Worm (Caenorhabditis elegans) whole organism, L4 larva: Measurements from ENCODE around the gene twk-23.

Source experiments
- D1046.2 ChIP-seq: fragments of 200-800 bp; sonication (Bioruptor generic); IDR thresholded peaks from 2 replicates; pipeline ENCODE4 v1.3.6; 2022; ENCODE audit warnings: missing genetic modification characterization, missing compliant biosample characterization
- T26A8.4 ChIP-seq: fragments of 200-800 bp; sonication (Bioruptor generic); IDR thresholded peaks from 2 replicates; pipeline ENCODE4 v1.3.6; 2022; ENCODE audit warnings: missing genetic modification characterization, missing compliant biosample characterization
- Y48G9A.11 ChIP-seq: fragments of 200-800 bp; sonication (Bioruptor generic); IDR thresholded peaks from 2 replicates; pipeline ENCODE4 v1.3.6; 2022; ENCODE audit warnings: missing genetic modification reagents, missing genetic modification characterization, missing compliant biosample characterization
- aha-1 ChIP-seq: fragments of 150-350 bp; peaks from one replicate; lab custom pipeline; 2014; ENCODE audit warnings: missing biosample characterization, missing genetic modification characterization
- ceh-20 ChIP-seq: fragments of 200-800 bp; sonication (Bioruptor generic); IDR thresholded peaks from 2 replicates; pipeline ENCODE4 v1.3.6; 2022; ENCODE audit warnings: missing genetic modification reagents, missing genetic modification characterization, missing compliant biosample characterization
- ceh-28 ChIP-seq: fragments of 150-350 bp; optimal IDR thresholded peaks from 2 replicates; lab custom pipeline; 2014; ENCODE audit warnings: missing biosample characterization, missing genetic modification reagents, missing genetic modification characterization
- ceh-44 ChIP-seq: fragments of 200-800 bp; sonication (Bioruptor generic); IDR thresholded peaks from 2 replicates; pipeline ENCODE4 v1.3.6; 2022; ENCODE audit warnings: missing genetic modification reagents, missing genetic modification characterization, missing compliant biosample characterization
- daf-16 ChIP-seq, 3 experiments: sonication (generic microtip); optimal IDR thresholded peaks; 2 replicates each; lab custom pipeline; 2016 to 2017; ENCODE audit warnings: missing genetic modification characterization in 3 of 3, missing genetic modification reagents in 3 of 3, mild to moderate bottlenecking in 2 of 3, missing compliant biosample characterization in 2 of 3, missing biosample characterization in 1 of 3, moderate library complexity in 1 of 3
- dmd-6 ChIP-seq: fragments of 200-800 bp; sonication (Bioruptor generic); IDR thresholded peaks from 2 replicates; pipeline ENCODE4 v1.3.6; 2022; ENCODE audit warnings: missing genetic modification reagents, missing genetic modification characterization, missing compliant biosample characterization
- dve-1 ChIP-seq: sonication (generic microtip); optimal IDR thresholded peaks from 2 replicates; lab custom pipeline; 2017; ENCODE audit warnings: antibody characterized with exemption, mild to moderate bottlenecking, missing genetic modification characterization, missing compliant biosample characterization; ENCODE audit not compliant: insufficient read depth
- egl-27 ChIP-seq: sonication (generic microtip); optimal IDR thresholded peaks from 3 replicates; lab custom pipeline; 2017; ENCODE audit warnings: missing biosample characterization, missing genetic modification reagents, missing genetic modification characterization
- egl-43 ChIP-seq: fragments of 200-800 bp; sonication (Bioruptor generic); IDR thresholded peaks from 2 replicates; pipeline ENCODE4 v1.3.6; 2022; ENCODE audit warnings: missing genetic modification reagents, missing genetic modification characterization, missing compliant biosample characterization
- hlh-11 ChIP-seq: fragments of 200-800 bp; sonication (Bioruptor generic); optimal IDR thresholded peaks from 2 replicates; lab custom pipeline; 2018; ENCODE audit warnings: mild to moderate bottlenecking, missing genetic modification characterization, missing compliant biosample characterization
- lin-1 ChIP-seq: fragments of 200-800 bp; sonication (Bioruptor generic); IDR thresholded peaks from 2 replicates; pipeline ENCODE4 v1.3.6; 2022; ENCODE audit warnings: missing genetic modification reagents, missing genetic modification characterization, missing compliant biosample characterization
- lin-29 ChIP-seq: fragments of 200-800 bp; sonication (Bioruptor generic); IDR thresholded peaks from 2 replicates; pipeline ENCODE4 v1.3.6; 2022; ENCODE audit warnings: missing genetic modification reagents, missing genetic modification characterization, missing compliant biosample characterization
- lin-38 ChIP-seq: fragments of 200-800 bp; sonication (Bioruptor generic); IDR thresholded peaks from 2 replicates; pipeline ENCODE4 v1.3.6; 2022; ENCODE audit warnings: missing genetic modification reagents, missing genetic modification characterization, missing compliant biosample characterization
- lin-39 ChIP-seq: fragments of 150-350 bp; optimal IDR thresholded peaks from 2 replicates; lab custom pipeline; 2014; ENCODE audit warnings: missing biosample characterization, missing genetic modification reagents, missing genetic modification characterization
- lsy-2 ChIP-seq, 2 experiments: fragments of 150-350 bp in 1 of 2; sonication (generic microtip) in 1 of 2; optimal IDR thresholded peaks; 2 replicates each; lab custom pipeline; 2014 to 2017; ENCODE audit warnings: missing biosample characterization in 2 of 2, missing genetic modification characterization in 2 of 2
- mdl-1 ChIP-seq, 2 experiments: fragments of 150-350 bp in 1 of 2; sonication (generic microtip) in 1 of 2; optimal IDR thresholded peaks; 2 replicates each; lab custom pipeline; 2014 to 2017; ENCODE audit warnings: missing biosample characterization in 2 of 2, missing genetic modification characterization in 2 of 2
- mep-1 ChIP-seq: fragments of 150-350 bp; sonication (generic microtip); optimal IDR thresholded peaks from 3 replicates; lab custom pipeline; 2014; ENCODE audit warnings: missing biosample characterization, missing genetic modification characterization
- mes-2 ChIP-seq: sonication (generic microtip); optimal IDR thresholded peaks from 2 replicates; lab custom pipeline; 2016; ENCODE audit warnings: missing genotype, mild to moderate bottlenecking, missing genetic modification characterization, missing compliant biosample characterization; ENCODE audit not compliant: poor library complexity, severe bottlenecking
- nhr-102 ChIP-seq: sonication (generic microtip); optimal IDR thresholded peaks from 2 replicates; lab custom pipeline; 2016; ENCODE audit warnings: mild to moderate bottlenecking, missing genetic modification characterization, moderate library complexity, missing compliant biosample characterization
- nhr-111 ChIP-seq: fragments of 200-800 bp; sonication (Bioruptor generic); optimal IDR thresholded peaks from 2 replicates; lab custom pipeline; 2018; ENCODE audit warnings: mild to moderate bottlenecking, missing genetic modification characterization, missing compliant biosample characterization
- nhr-237 ChIP-seq: sonication (generic microtip); optimal IDR thresholded peaks from 2 replicates; lab custom pipeline; 2017; ENCODE audit warnings: missing biosample characterization, missing genetic modification characterization
- nhr-28 ChIP-seq: fragments of 150-350 bp; optimal IDR thresholded peaks from 2 replicates; lab custom pipeline; 2014; ENCODE audit warnings: missing biosample characterization, missing genetic modification characterization
- nhr-48 ChIP-seq: sonication (generic microtip); optimal IDR thresholded peaks from 2 replicates; lab custom pipeline; 2016; ENCODE audit warnings: mild to moderate bottlenecking, missing genetic modification characterization, missing compliant biosample characterization
- nhr-77 ChIP-seq: fragments of 150-350 bp; optimal IDR thresholded peaks from 2 replicates; lab custom pipeline; 2014; ENCODE audit warnings: missing biosample characterization, missing genetic modification characterization
- php-3 ChIP-seq: fragments of 200-800 bp; sonication (Bioruptor generic); IDR thresholded peaks from 2 replicates; pipeline ENCODE4 v1.3.6; 2022; ENCODE audit warnings: missing genetic modification reagents, missing genetic modification characterization, missing compliant biosample characterization
- pqm-1 ChIP-seq: sonication (generic microtip); optimal IDR thresholded peaks from 2 replicates; lab custom pipeline; 2017; ENCODE audit warnings: missing biosample characterization, missing genetic modification characterization
- sdz-12 ChIP-seq: fragments of 200-800 bp; sonication (Bioruptor generic); optimal IDR thresholded peaks from 2 replicates; lab custom pipeline; 2018; ENCODE audit warnings: mild to moderate bottlenecking, missing genetic modification characterization, missing compliant biosample characterization
- set-16 ChIP-seq: fragments of 200-800 bp; sonication (Bioruptor generic); IDR thresholded peaks from 2 replicates; pipeline ENCODE4 v1.3.6; 2022; ENCODE audit warnings: missing genetic modification reagents, missing genetic modification characterization, missing compliant biosample characterization
- skn-1 ChIP-seq: fragments of 150-350 bp; optimal IDR thresholded peaks from 2 replicates; lab custom pipeline; 2014; ENCODE audit warnings: missing biosample characterization, missing genetic modification characterization
- snpc-1.2 ChIP-seq: fragments of 200-800 bp; sonication (Bioruptor generic); IDR thresholded peaks from 2 replicates; pipeline ENCODE4 v1.3.6; 2022; ENCODE audit warnings: missing genetic modification reagents, missing genetic modification characterization, missing compliant biosample characterization
- snpc-4 ChIP-seq: fragments of 150-350 bp; optimal IDR thresholded peaks from 2 replicates; lab custom pipeline; 2014; ENCODE audit warnings: missing biosample characterization, missing genetic modification characterization
- spr-3 ChIP-seq: fragments of 200-800 bp; sonication (Bioruptor generic); optimal IDR thresholded peaks from 2 replicates; lab custom pipeline; 2018; ENCODE audit warnings: mild to moderate bottlenecking, missing genetic modification characterization, missing compliant biosample characterization
- unc-130 ChIP-seq: sonication (generic microtip); optimal IDR thresholded peaks from 2 replicates; lab custom pipeline; 2016; ENCODE audit warnings: missing genetic modification reagents, missing genetic modification characterization, missing compliant biosample characterization
- unc-62 ChIP-seq, 3 experiments: fragments of 150-350 bp in 1 of 3; sonication (generic microtip); optimal IDR thresholded peaks in 2 of 3; peaks in 1 of 3; 1 replicate in 1 of 3; 2 replicates in 2 of 3; lab custom pipeline; 2014 to 2017; ENCODE audit warnings: missing biosample characterization in 3 of 3, missing genetic modification characterization in 3 of 3, missing genetic modification reagents in 3 of 3, missing genotype in 1 of 3
- vab-7 ChIP-seq: fragments of 200-800 bp; sonication (Bioruptor generic); IDR thresholded peaks from 2 replicates; pipeline ENCODE4 v1.3.6; 2022; ENCODE audit warnings: missing genetic modification reagents, missing genetic modification characterization, missing compliant biosample characterization
- ztf-11 ChIP-seq: fragments of 150-350 bp; optimal IDR thresholded peaks from 2 replicates; lab custom pipeline; 2014; ENCODE audit warnings: missing biosample characterization, missing genetic modification characterization

Gene twk-23

ce11 chrX:13774144-13774543 is 49.2 kb downstream of the twk-23 start:
- no peak for TF ChIP-seq lin-39 (tag; lab: Kevin White, UChicago)
- TF ChIP-seq dve-1 (tag; lab: Kevin White, UChicago): peak; percentile 25
- peak; percentile 76 for TF ChIP-seq dmd-6
- TF ChIP-seq pqm-1 (tag; lab: Kevin White, UChicago): peak; percentile 62
- TF ChIP-seq nhr-28: peak; percentile 64
- peak; percentile 41 for TF ChIP-seq hlh-11 (tag; lab: Kevin White, UChicago)
- peak in 1 of 2 experiments; percentile 9 for TF ChIP-seq unc-62 (GFP tag; optimal IDR thresholded peaks at IDR 0.05 in 1 of 2; lab: Kevin White, UChicago)
- TF ChIP-seq unc-62 (tag; optimal IDR thresholded peaks at IDR 0.05; lab: Kevin White, UChicago): no peak
- no peak for TF ChIP-seq lin-29 (GFP tag; lab: Robert Waterston, UW)

ce11 chrX:13772734-13773133 is 50.6 kb downstream of the twk-23 start:
- TF ChIP-seq dmd-6 (peak; percentile 86), lin-39 (tag; lab: Kevin White, UChicago) (no peak), nhr-28 (peak; percentile 78), pqm-1 (tag; lab: Kevin White, UChicago) (peak; percentile 93), mes-2 (tag; lab: Kevin White, UChicago) (peak; percentile 27), skn-1 (tag; lab: Kevin White, UChicago) (no peak), hlh-11 (tag; lab: Kevin White, UChicago) (peak; percentile 55), nhr-48 (tag; lab: Kevin White, UChicago) (peak; percentile 25), daf-16 (GFP tag; optimal IDR thresholded peaks at IDR 0.05; lab: Kevin White, UChicago) (no peak), daf-16 (tag; optimal IDR thresholded peaks at IDR 0.05; lab: Kevin White, UChicago) (peak; percentile 59), php-3 (GFP tag; lab: Robert Waterston, UW) (peak; percentile 67), dve-1 (tag; lab: Kevin White, UChicago) (peak; percentile 63), snpc-4 (tag; lab: Kevin White, UChicago) (no peak), mep-1 (tag; lab: Kevin White, UChicago) (no peak), mdl-1 (tag; optimal IDR thresholded peaks at IDR 0.05; lab: Kevin White, UChicago) (peak in 1 of 2 experiments; percentile 13), lin-1 (no peak), nhr-77 (tag; lab: Kevin White, UChicago) (peak; percentile 71)

ce11 chrX:13770508-13770978 is 52.8 kb downstream of the twk-23 start, which contains the start of gene nkb-3:
nkb-3 (minus strand) TSS chrX:13770558.
- TF ChIP-seq mdl-1 (tag; optimal IDR thresholded peaks at IDR 0.05; lab: Kevin White, UChicago): no peak
- TF ChIP-seq snpc-1.2 (GFP tag; lab: Robert Waterston, UW): no peak
- no peak for TF ChIP-seq T26A8.4
- no peak for TF ChIP-seq sdz-12 (GFP tag; lab: Kevin White, UChicago)
- TF ChIP-seq egl-43 (GFP tag; lab: Robert Waterston, UW): no peak
- no peak for TF ChIP-seq vab-7 (GFP tag; lab: Robert Waterston, UW)
- peak; percentile 33 for TF ChIP-seq aha-1 (tag; lab: Kevin White, UChicago)
- TF ChIP-seq nhr-237: no peak
- no peak for TF ChIP-seq nhr-102 (tag; lab: Kevin White, UChicago)
- TF ChIP-seq spr-3 (GFP tag; lab: Kevin White, UChicago): no peak
- TF ChIP-seq Y48G9A.11 (GFP tag; lab: Robert Waterston, UW): no peak
- TF ChIP-seq D1046.2 (GFP tag; lab: Robert Waterston, UW): no peak
- peak in 1 of 2 experiments; percentile 11 for TF ChIP-seq lsy-2 (tag; optimal IDR thresholded peaks at IDR 0.05; lab: Kevin White, UChicago)
- TF ChIP-seq ceh-28 (tag; lab: Kevin White, UChicago): no peak
- TF ChIP-seq nhr-111 (GFP tag; lab: Kevin White, UChicago): no peak
- no peak for TF ChIP-seq ceh-44 (GFP tag; lab: Robert Waterston, UW)
- TF ChIP-seq unc-130 (GFP tag; lab: Kevin White, UChicago): no peak
- TF ChIP-seq egl-27 (tag; lab: Kevin White, UChicago): no peak
- no peak for TF ChIP-seq ceh-20 (GFP tag; lab: Robert Waterston, UW)
- peak; percentile 54 for TF ChIP-seq dve-1 (tag; lab: Kevin White, UChicago)
- TF ChIP-seq set-16 (GFP tag; lab: Robert Waterston, UW): no peak
- TF ChIP-seq ztf-11 (tag; lab: Kevin White, UChicago): no peak
- no peak for TF ChIP-seq lin-38 (GFP tag; lab: Robert Waterston, UW)
- TF ChIP-seq, all 104 proteins: peak for 3
